Fruit fly (Drosophila melanogaster): ENCODE measurements around the gene PsGEF.

DNA sequence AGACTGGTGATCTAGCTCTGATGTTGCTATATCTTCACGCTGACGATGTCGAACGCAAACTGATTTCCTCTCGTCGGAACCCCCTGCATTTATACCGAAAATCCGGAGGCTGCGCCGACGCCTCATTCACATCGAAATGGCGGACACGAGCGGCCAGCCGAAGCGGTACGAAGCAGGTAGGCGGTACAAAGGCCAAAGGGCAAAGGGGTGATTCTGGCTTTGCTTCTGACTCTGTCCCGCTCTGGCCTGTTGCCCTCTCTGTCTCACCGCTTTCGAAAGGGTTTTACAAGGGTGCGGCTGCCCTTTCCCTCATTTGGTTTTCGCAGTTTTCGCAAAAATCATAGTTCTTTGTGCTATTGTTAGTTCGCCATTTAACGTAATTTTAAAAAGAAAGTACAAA is 41.4 kb upstream of the PsGEF start, which contains the start of gene gt:
- TF ChIP-seq CG8478 (optimal IDR thresholded peaks at IDR 0.05) (no peak), Dll (optimal IDR thresholded peaks at IDR 0.05) (no peak), usp (GFP tag; optimal IDR thresholded peaks at IDR 0.05) (no peak)

Data from whole organism.